Fruit fly (Drosophila melanogaster) S2 (cell line): ENCODE data around the gene HP4.

Experiments used
- CG8478 ChIP-seq: fragments of >200 bp; optimal IDR thresholded peaks from 2 replicates; lab custom pipeline; 2018
- CTCF ChIP-seq, 2 experiments: fragments of >200 bp; optimal IDR thresholded peaks; 2 replicates each; lab custom pipeline; 2018

DNA sequence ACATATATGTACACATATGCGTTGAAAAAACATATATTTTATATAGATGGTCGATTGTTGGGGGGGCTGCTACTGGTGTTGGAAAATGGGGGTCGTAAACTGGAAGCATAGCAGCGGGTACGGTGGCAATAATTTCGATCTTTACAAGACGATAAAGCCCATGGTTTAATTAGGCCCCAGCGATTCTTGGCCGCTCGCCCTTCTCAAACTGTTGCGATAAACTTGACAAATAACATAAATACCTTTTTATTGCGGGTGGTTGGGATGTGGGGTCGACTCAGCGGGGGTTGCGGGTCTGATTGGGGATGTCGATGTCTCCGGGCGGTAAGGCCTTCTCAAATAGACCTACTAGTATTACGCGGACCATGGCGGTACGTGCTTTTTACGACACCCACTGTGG, 37.3 kb downstream of the HP4 start:
- no peak for TF ChIP-seq CG8478 (lab: Kevin White, UChicago)
- no peak for TF ChIP-seq CTCF (optimal IDR thresholded peaks at IDR 0.05; lab: Kevin White, UChicago)
